Worm (Caenorhabditis elegans) whole organism, L1 larva: ENCODE data around the gene twk-2.

Experiments
- egl-13 ChIP-seq: sonication (generic microtip); optimal IDR thresholded peaks from 2 replicates; lab custom pipeline; 2016; ENCODE audit warnings: missing genotype, missing genetic modification reagents, missing genetic modification characterization, missing compliant biosample characterization
- fos-1 ChIP-seq: fragments of 150-350 bp; optimal IDR thresholded peaks from 2 replicates; lab custom pipeline; 2014; ENCODE audit warnings: missing biosample characterization, missing genetic modification characterization
- mdl-1 ChIP-seq, 2 experiments: fragments of 150-350 bp; optimal IDR thresholded peaks; 2 replicates each; lab custom pipeline; 2014 to 2017; ENCODE audit warnings: missing biosample characterization in 2 of 2, missing genetic modification characterization in 2 of 2, inconsistent platforms in 1 of 2
- sptf-1 ChIP-seq: fragments of 150-350 bp; optimal IDR thresholded peaks from 2 replicates; lab custom pipeline; 2014; ENCODE audit warnings: missing biosample characterization, missing genetic modification characterization

ce11 chrII:4467869-4468268, 14.9 kb upstream of the twk-2 start, which contains the start of gene W06B4.2:
- TF ChIP-seq mdl-1 (tag; optimal IDR thresholded peaks at IDR 0.05; lab: Kevin White, UChicago): no peak
- TF ChIP-seq fos-1 (tag; lab: Kevin White, UChicago): no peak
- TF ChIP-seq sptf-1: no peak
- TF ChIP-seq egl-13 (tag; lab: Kevin White, UChicago): no peak
